Worm (Caenorhabditis elegans): ENCODE results near the gene W01H2.2.

W01H2.2 gene

DNA sequence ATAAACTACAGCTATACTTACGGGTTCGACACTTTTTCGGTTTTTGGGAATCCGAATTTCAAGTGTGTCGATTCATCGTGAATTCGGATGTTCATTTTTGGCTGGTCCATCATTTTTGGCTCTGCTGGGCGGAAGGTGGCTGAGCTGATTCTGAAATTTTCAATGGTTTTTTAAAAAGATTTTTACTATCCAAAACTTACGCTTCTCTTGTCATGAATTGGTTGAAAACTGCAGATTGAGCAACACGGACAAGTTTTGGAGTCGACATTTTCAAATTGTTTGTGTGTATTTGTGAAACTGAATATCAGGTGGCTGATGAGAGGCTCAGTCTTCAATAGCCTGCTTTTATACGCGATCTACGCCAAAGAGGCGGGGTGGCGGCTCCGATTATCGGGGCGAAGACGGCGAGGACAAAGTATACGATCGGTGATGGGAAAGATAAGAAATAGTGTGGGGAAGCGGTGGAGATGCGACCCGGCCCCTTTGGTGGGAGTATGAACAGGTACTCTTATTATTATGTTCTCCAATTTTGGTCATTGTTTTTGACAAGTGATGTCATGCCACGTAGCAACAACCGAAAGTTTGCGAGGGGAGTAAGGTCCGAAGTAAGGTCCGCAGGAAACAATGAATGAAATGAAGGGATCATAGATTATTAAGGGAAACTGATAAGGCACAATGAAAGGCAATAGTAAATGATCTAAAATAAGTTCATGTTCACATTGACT, 28.8 kb upstream of the W01H2.2 start, which contains the start of gene F48D6.4 (continued):
- TF ChIP-seq unc-39 (tag; optimal IDR thresholded peaks at IDR 0.05) (no peak), arid-1 (GFP tag; conservative IDR thresholded peaks at IDR 0.05) (no peak), php-3 (GFP tag; IDR thresholded peaks at IDR 0.05) (peak; percentile 50; the same call in 1 of the 2 replicates), nhr-111 (GFP tag; optimal IDR thresholded peaks at IDR 0.05) (no peak), spr-3 (GFP tag; optimal IDR thresholded peaks at IDR 0.05) (no peak), attf-4 (tag; optimal IDR thresholded peaks at IDR 0.05) (no peak), ztf-7 (tag; optimal IDR thresholded peaks at IDR 0.05) (no peak), F10B5.3 (tag; optimal IDR thresholded peaks at IDR 0.05) (no peak), lir-3 (tag; optimal IDR thresholded peaks at IDR 0.05) (no peak), zag-1 (tag; optimal IDR thresholded peaks at IDR 0.05) (no peak), hlh-11 (tag; optimal IDR thresholded peaks at IDR 0.05) (peak; percentile 53), daf-16 (GFP tag; optimal IDR thresholded peaks at IDR 0.05) (no peak), daf-16 (tag; optimal IDR thresholded peaks at IDR 0.05) (peak; percentile 61), set-16 (GFP tag; IDR thresholded peaks at IDR 0.05) (0 out of 2 replicates have a peak, but pooled peaks have one; percentile 16)

DNA sequence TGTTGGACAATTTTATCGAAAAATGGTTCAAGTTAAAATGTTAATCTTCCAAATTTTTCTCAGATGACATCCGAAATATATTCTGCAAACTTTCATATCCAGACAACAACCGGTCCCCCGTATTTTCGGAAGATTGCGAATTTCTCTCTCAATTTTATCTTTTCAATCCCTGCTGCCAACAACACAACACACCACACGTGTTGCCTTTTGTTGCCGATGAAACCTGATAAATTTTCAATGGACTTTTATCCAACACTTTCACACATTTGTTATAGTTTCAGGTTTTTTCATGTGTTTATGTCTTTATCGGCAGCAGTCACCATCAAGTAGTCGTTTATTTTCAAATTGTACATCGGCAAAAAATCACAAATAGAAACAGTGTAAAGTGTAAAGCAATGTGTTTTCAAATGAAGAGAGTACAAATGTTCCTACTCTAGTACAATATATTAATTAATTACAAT, 28.0 kb upstream of the W01H2.2 start:
- peak; percentile 38; the same call in 1 of the 2 replicates for TF ChIP-seq nhr-41 (GFP tag; IDR thresholded peaks at IDR 0.05)
- TF ChIP-seq pqm-1 (tag; optimal IDR thresholded peaks at IDR 0.05), result peak; percentile 19
- no peak for TF ChIP-seq D1046.2 (GFP tag; IDR thresholded peaks at IDR 0.05)
- TF ChIP-seq snpc-1.2 (GFP tag; IDR thresholded peaks at IDR 0.05), result no peak
- no peak for TF ChIP-seq ces-1 (GFP tag; optimal IDR thresholded peaks at IDR 0.05)
- TF ChIP-seq lim-7 (GFP tag; IDR thresholded peaks at IDR 0.05), result 0 out of 2 replicates have a peak, but pooled peaks have one; percentile 54
- TF ChIP-seq mdt-29 (GFP tag; IDR thresholded peaks at IDR 0.05), result no peak
- TF ChIP-seq hif-1 (tag; optimal IDR thresholded peaks at IDR 0.05), result no peak
- TF ChIP-seq dmd-8 (GFP tag; IDR thresholded peaks at IDR 0.05), result no peak
- no peak for TF ChIP-seq lin-38 (GFP tag; IDR thresholded peaks at IDR 0.05)
- peak; percentile 57; the same call in 1 of the 2 replicates for TF ChIP-seq php-3 (GFP tag; IDR thresholded peaks at IDR 0.05)
- no peak for TF ChIP-seq fkh-10 (GFP tag; optimal IDR thresholded peaks at IDR 0.05)
- TF ChIP-seq daf-16 (GFP tag; optimal IDR thresholded peaks at IDR 0.05), result peak; percentile 8 to 58
- peak; percentile 70 for TF ChIP-seq daf-16 (tag; optimal IDR thresholded peaks at IDR 0.05)
- TF ChIP-seq F44E2.7 (GFP tag; IDR thresholded peaks at IDR 0.05), result no peak
- TF ChIP-seq lin-13 (GFP tag; optimal IDR thresholded peaks at IDR 0.05), result no peak
- no peak for TF ChIP-seq ZK337.2 (GFP tag; IDR thresholded peaks at IDR 0.05)
- no peak for TF ChIP-seq nhr-6 (tag; optimal IDR thresholded peaks at IDR 0.05)
- no peak for TF ChIP-seq cey-2 (tag; optimal IDR thresholded peaks at IDR 0.05; ENCODE audit: borderline replicate concordance, insufficient read depth)
- 0 out of 2 replicates have a peak, but pooled peaks have one; percentile 7 for TF ChIP-seq hmg-1.1 (GFP tag; IDR thresholded peaks at IDR 0.05)
- no peak for TF ChIP-seq ZK546.5 (tag; optimal IDR thresholded peaks at IDR 0.05)
- peak; percentile 91 for TF ChIP-seq ama-1 (optimal IDR thresholded peaks at IDR 0.05)
- no peak for TF ChIP-seq zip-11 (GFP tag; IDR thresholded peaks at IDR 0.05)
- no peak for TF ChIP-seq ztf-11 (tag; optimal IDR thresholded peaks at IDR 0.05)
- TF ChIP-seq ctbp-1 (GFP tag; IDR thresholded peaks at IDR 0.05), result no peak
- TF ChIP-seq ceh-28 (tag; optimal IDR thresholded peaks at IDR 0.05), result no peak
- TF ChIP-seq zag-1 (tag; optimal IDR thresholded peaks at IDR 0.05), result no peak
- no peak for TF ChIP-seq lir-3 (tag; optimal IDR thresholded peaks at IDR 0.05)
- no peak for TF ChIP-seq madf-5 (GFP tag; IDR thresholded peaks at IDR 0.05)
- no peak for TF ChIP-seq sdz-12 (GFP tag; optimal IDR thresholded peaks at IDR 0.05)
- peak; percentile 44 for TF ChIP-seq hlh-30 (tag; optimal IDR thresholded peaks at IDR 0.05; ENCODE audit: insufficient read depth)
- TF ChIP-seq daf-12 (tag; optimal IDR thresholded peaks at IDR 0.05), result no peak
- TF ChIP-seq ceh-20 (GFP tag; IDR thresholded peaks at IDR 0.05), result 0 out of 2 replicates have a peak, but pooled peaks have one; percentile 35
- TF ChIP-seq zfp-2 (tag; optimal IDR thresholded peaks at IDR 0.05), result no peak
- TF ChIP-seq mxl-2 (GFP tag; conservative IDR thresholded peaks at IDR 0.05), result 0 out of 2 replicates have a peak, but pooled peaks have one; percentile 2
- peak; percentile 48 for TF ChIP-seq mep-1 (tag; optimal IDR thresholded peaks at IDR 0.05)
- TF ChIP-seq arid-1 (GFP tag; conservative IDR thresholded peaks at IDR 0.05), result no peak
- TF ChIP-seq nhr-10 (tag; optimal IDR thresholded peaks at IDR 0.05), result peak; percentile 40
- TF ChIP-seq aha-1 (tag), result no peak
- TF ChIP-seq F10B5.3 (tag; optimal IDR thresholded peaks at IDR 0.05), result no peak
- TF ChIP-seq dmd-9 (GFP tag; IDR thresholded peaks at IDR 0.05), result no peak
